Worm (Caenorhabditis elegans) whole organism, young adult: ENCODE measurements around the gene D1086.2.

Source experiments
- B0336.3 ChIP-seq: fragments of 200-800 bp; sonication (Bioruptor generic); IDR thresholded peaks from 2 replicates; pipeline ENCODE4 v1.3.6; 2022; ENCODE audit warnings: missing genetic modification characterization, missing compliant biosample characterization
- F10E7.11 ChIP-seq: sonication (generic microtip); optimal IDR thresholded peaks from 2 replicates; lab custom pipeline; 2017; ENCODE audit warnings: mild to moderate bottlenecking, missing genetic modification characterization, moderate library complexity, missing compliant biosample characterization
- F33H1.4 ChIP-seq: fragments of 200-800 bp; sonication (Bioruptor generic); IDR thresholded peaks from 2 replicates; pipeline ENCODE4 v1.3.6; 2022; ENCODE audit warnings: missing genetic modification reagents, missing genetic modification characterization, missing compliant biosample characterization
- F37B4.10 ChIP-seq: fragments of 200-800 bp; sonication (Bioruptor generic); IDR thresholded peaks from 2 replicates; pipeline ENCODE4 v1.3.6; 2022; ENCODE audit warnings: missing genetic modification characterization, missing compliant biosample characterization
- Y79H2A.3 ChIP-seq: fragments of 200-800 bp; sonication (Bioruptor generic); conservative IDR thresholded peaks from 2 replicates; pipeline ENCODE4 v1.3.6; 2022; ENCODE audit warnings: missing genetic modification reagents, missing genetic modification characterization, missing compliant biosample characterization
- aptf-2 ChIP-seq: fragments of 200-800 bp; sonication (Bioruptor generic); conservative IDR thresholded peaks from 2 replicates; pipeline ENCODE4 v1.3.6; 2022; ENCODE audit warnings: missing genetic modification reagents, missing genetic modification characterization, missing compliant biosample characterization
- bed-1 ChIP-seq: fragments of 200-800 bp; sonication (Bioruptor generic); IDR thresholded peaks from 2 replicates; pipeline ENCODE4 v1.3.6; 2022; ENCODE audit warnings: missing genetic modification reagents, missing genetic modification characterization, missing compliant biosample characterization
- ccch-3 ChIP-seq: fragments of 200-800 bp; sonication (Bioruptor generic); optimal IDR thresholded peaks from 2 replicates; lab custom pipeline; 2018; ENCODE audit warnings: mild to moderate bottlenecking, missing genetic modification characterization, missing compliant biosample characterization
- cebp-1 ChIP-seq, 2 experiments: fragments of 200-800 bp in 1 of 2; sonication (Bioruptor generic) in 1 of 2; sonication (generic microtip) in 1 of 2; IDR thresholded peaks in 1 of 2; optimal IDR thresholded peaks in 1 of 2; 2 replicates each; pipeline versions ENCODE4 v1.3.6 to Lab custom; 2017 to 2022; ENCODE audit warnings: missing compliant biosample characterization in 2 of 2, missing genetic modification characterization in 2 of 2, mild to moderate bottlenecking in 1 of 2, missing genetic modification reagents in 1 of 2, moderate library complexity in 1 of 2
- ekl-4 ChIP-seq: fragments of 200-800 bp; sonication (Bioruptor generic); IDR thresholded peaks from 2 replicates; pipeline ENCODE4 v1.3.6; 2022; ENCODE audit warnings: missing genetic modification reagents, missing genetic modification characterization, missing compliant biosample characterization
- hlh-12 ChIP-seq: sonication (generic microtip); optimal IDR thresholded peaks from 2 replicates; lab custom pipeline; 2016; ENCODE audit warnings: missing genetic modification characterization, missing compliant biosample characterization
- let-526 ChIP-seq: fragments of 200-800 bp; sonication (Bioruptor generic); IDR thresholded peaks from 2 replicates; pipeline ENCODE4 v1.3.6; 2022; ENCODE audit warnings: missing genetic modification reagents, missing genetic modification characterization, missing compliant biosample characterization
- lin-26 ChIP-seq: fragments of 200-800 bp; sonication (Bioruptor generic); IDR thresholded peaks from 2 replicates; pipeline ENCODE4 v1.3.6; 2022; ENCODE audit warnings: missing genetic modification reagents, missing genetic modification characterization, missing compliant biosample characterization
- lsl-1 ChIP-seq: fragments of 200-800 bp; sonication (Bioruptor generic); optimal IDR thresholded peaks from 2 replicates; lab custom pipeline; 2018; ENCODE audit warnings: mild to moderate bottlenecking, missing genetic modification characterization, moderate library complexity, missing compliant biosample characterization
- madf-10 ChIP-seq: sonication (generic microtip); optimal IDR thresholded peaks from 2 replicates; lab custom pipeline; 2016; ENCODE audit warnings: mild to moderate bottlenecking, missing genetic modification characterization, missing compliant biosample characterization
- madf-3 ChIP-seq: fragments of 200-800 bp; sonication (Bioruptor generic); IDR thresholded peaks from 2 replicates; pipeline ENCODE4 v1.3.6; 2022; ENCODE audit warnings: missing genetic modification reagents, missing genetic modification characterization, missing compliant biosample characterization
- madf-6 ChIP-seq: fragments of 200-800 bp; sonication (Bioruptor generic); IDR thresholded peaks from 2 replicates; pipeline ENCODE4 v1.3.6; 2022; ENCODE audit warnings: missing genetic modification reagents, missing genetic modification characterization, missing compliant biosample characterization
- madf-8 ChIP-seq: fragments of 200-800 bp; sonication (Bioruptor generic); conservative IDR thresholded peaks from 2 replicates; pipeline ENCODE4 v1.3.6; 2022; ENCODE audit warnings: missing genetic modification reagents, missing genetic modification characterization, missing compliant biosample characterization
- mcd-1 ChIP-seq: fragments of 200-800 bp; sonication (Bioruptor generic); IDR thresholded peaks from 2 replicates; pipeline ENCODE4 v1.3.6; 2022; ENCODE audit warnings: missing genetic modification reagents, missing genetic modification characterization, missing compliant biosample characterization
- mel-28 ChIP-seq: sonication (generic microtip); optimal IDR thresholded peaks from 2 replicates; lab custom pipeline; 2016; ENCODE audit warnings: borderline replicate concordance, mild to moderate bottlenecking, missing genetic modification characterization, missing compliant biosample characterization
- mxl-1 ChIP-seq: sonication (generic microtip); optimal IDR thresholded peaks from 2 replicates; lab custom pipeline; 2016; ENCODE audit warnings: missing genetic modification characterization, missing compliant biosample characterization
- nfyb-1 ChIP-seq: fragments of 200-800 bp; sonication (Bioruptor generic); IDR thresholded peaks from 2 replicates; pipeline ENCODE4 v1.3.6; 2022; ENCODE audit warnings: missing genetic modification reagents, missing genetic modification characterization, missing compliant biosample characterization
- pbrm-1 ChIP-seq: fragments of 200-800 bp; sonication (Bioruptor generic); IDR thresholded peaks from 2 replicates; pipeline ENCODE4 v1.3.6; 2022; ENCODE audit warnings: missing genetic modification reagents, missing genetic modification characterization, missing compliant biosample characterization
- rcor-1 ChIP-seq: fragments of 200-800 bp; sonication (Bioruptor generic); IDR thresholded peaks from 2 replicates; pipeline ENCODE4 v1.3.6; 2022; ENCODE audit warnings: missing genetic modification reagents, missing genetic modification characterization, missing compliant biosample characterization
- snpc-1.1 ChIP-seq: sonication (generic microtip); optimal IDR thresholded peaks from 2 replicates; lab custom pipeline; 2017; ENCODE audit warnings: missing genetic modification characterization, mild to moderate bottlenecking, missing compliant biosample characterization, antibody characterized with exemption, moderate library complexity, missing genotype, missing genetic modification reagents; ENCODE audit not compliant: insufficient read depth
- snpc-3.4 ChIP-seq: sonication (generic microtip); optimal IDR thresholded peaks from 2 replicates; lab custom pipeline; 2017; ENCODE audit warnings: missing genetic modification characterization, mild to moderate bottlenecking, missing compliant biosample characterization, antibody characterized with exemption, moderate library complexity, missing genotype, missing genetic modification reagents
- snpc-4 ChIP-seq, 5 experiments: fragments of 150-350 bp in 1 of 5; sonication (generic microtip) in 4 of 5; optimal IDR thresholded peaks; 2 replicates each; lab custom pipeline; 2014 to 2018; ENCODE audit warnings: missing genetic modification characterization in 5 of 5, missing biosample characterization in 3 of 5, antibody characterized with exemption in 2 of 5, mild to moderate bottlenecking in 2 of 5, missing compliant biosample characterization in 2 of 5, missing genotype in 2 of 5, moderate library complexity in 2 of 5, missing genetic modification reagents in 1 of 5
- sptf-2 ChIP-seq: fragments of 200-800 bp; sonication (Bioruptor generic); optimal IDR thresholded peaks from 2 replicates; lab custom pipeline; 2018; ENCODE audit warnings: mild to moderate bottlenecking, missing genetic modification characterization, missing compliant biosample characterization
- tlf-1 ChIP-seq: fragments of 200-800 bp; sonication (Bioruptor generic); optimal IDR thresholded peaks from 2 replicates; lab custom pipeline; 2018; ENCODE audit warnings: mild to moderate bottlenecking, missing genetic modification characterization, missing compliant biosample characterization
- zfh-2 ChIP-seq: fragments of 200-800 bp; sonication (Bioruptor generic); conservative IDR thresholded peaks from 2 replicates; pipeline ENCODE4 v1.3.6; 2022; ENCODE audit warnings: missing genetic modification reagents, missing genetic modification characterization, missing compliant biosample characterization
- ztf-18 ChIP-seq: sonication (generic microtip); optimal IDR thresholded peaks from 2 replicates; lab custom pipeline; 2016; ENCODE audit warnings: missing genotype, mild to moderate bottlenecking, missing genetic modification characterization, missing compliant biosample characterization
- ztf-26 ChIP-seq: sonication (generic microtip); optimal IDR thresholded peaks from 2 replicates; lab custom pipeline; 2017; ENCODE audit warnings: missing genetic modification characterization, missing compliant biosample characterization

D1086.2 gene

DNA sequence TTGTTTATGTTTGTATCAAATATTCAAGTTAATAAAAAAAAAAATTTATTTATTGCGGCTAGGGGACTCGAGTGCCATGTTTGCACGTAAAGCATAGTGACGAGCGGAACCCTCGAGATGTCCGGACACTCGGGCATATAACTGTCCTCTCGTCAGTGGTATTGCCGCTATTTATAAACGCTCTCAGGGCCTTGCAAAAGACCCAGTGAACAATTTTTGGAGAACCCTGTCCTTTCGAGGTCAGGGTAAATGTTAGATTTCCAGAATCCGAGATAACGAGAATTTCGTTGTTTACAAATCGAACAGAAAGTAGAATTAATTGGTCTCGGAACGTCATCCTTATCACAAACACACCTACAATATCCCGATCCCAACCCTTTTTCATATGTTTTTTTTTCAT, 6.1 kb downstream of the D1086.2 start, which contains the start of gene D1086.3 (continued):
- TF ChIP-seq ekl-4 (GFP tag; lab: Robert Waterston, UW) (peak; percentile 55), B0336.3 (GFP tag; lab: Robert Waterston, UW) (peak; percentile 73), pbrm-1 (GFP tag; lab: Robert Waterston, UW) (peak; percentile 95), mel-28 (tag; lab: Kevin White, UChicago) (no peak), ztf-26 (no peak), tlf-1 (GFP tag; lab: Kevin White, UChicago) (no peak), mcd-1 (GFP tag; lab: Robert Waterston, UW) (peak; percentile 67), lin-26 (GFP tag; lab: Robert Waterston, UW) (0 out of 2 replicates have a peak, but pooled peaks have one; percentile 54), sptf-2 (GFP tag; lab: Kevin White, UChicago) (no peak), hlh-12 (tag; lab: Kevin White, UChicago) (no peak), madf-10 (no peak), F10E7.11 (tag; lab: Kevin White, UChicago) (no peak), bed-1 (GFP tag; lab: Robert Waterston, UW) (no peak)

DNA sequence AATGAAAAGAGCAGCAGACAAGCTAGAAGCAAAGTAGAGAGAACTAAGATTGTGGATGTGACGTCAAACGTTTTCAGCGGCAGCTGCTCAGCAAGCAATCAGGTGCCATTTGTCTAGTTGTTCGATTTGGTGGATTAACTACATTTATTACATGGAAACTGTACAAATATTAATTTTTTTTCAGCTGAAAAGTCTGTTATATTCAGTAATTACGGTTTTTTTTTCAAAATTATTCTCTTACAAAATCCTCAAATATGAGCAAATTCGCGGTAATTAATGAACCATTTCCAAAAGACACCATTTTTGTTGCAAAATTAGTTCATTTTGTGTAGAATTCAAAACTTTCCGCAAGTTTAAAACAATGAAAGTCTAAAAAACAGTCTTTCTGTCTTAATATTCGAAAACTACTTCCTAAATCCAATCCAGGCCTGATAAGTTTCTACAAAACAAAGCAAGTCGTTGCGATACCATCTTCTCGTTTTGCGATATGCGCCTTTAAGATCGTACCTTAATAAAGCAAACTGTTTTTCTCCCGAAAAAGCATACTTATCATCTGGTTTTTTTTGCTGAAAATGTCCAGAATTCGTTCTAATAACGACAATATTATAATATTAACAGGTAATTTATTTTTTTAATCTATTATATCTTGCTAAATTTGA, 8.0 kb downstream of the D1086.2 start, which contains the start of the genes D1086.5 and him-5:
Gene D1086.5, minus strand, starts transcription at position 51 of the 659 bp plus-strand sequence.
Gene him-5, plus strand, starts transcription at position 118 of the 659 bp plus-strand sequence.
- TF ChIP-seq madf-8 (GFP tag; lab: Robert Waterston, UW) = peak; percentile 88
- no peak for TF ChIP-seq let-526 (GFP tag; lab: Robert Waterston, UW)
- peak; percentile 86 for TF ChIP-seq madf-6 (GFP tag; lab: Robert Waterston, UW)
- no peak for TF ChIP-seq snpc-4 (GFP tag; optimal IDR thresholded peaks at IDR 0.05; lab: Kevin White, UChicago)
- peak in 1 of 4 experiments; percentile 30 for TF ChIP-seq snpc-4 (tag; optimal IDR thresholded peaks at IDR 0.05; lab: Kevin White, UChicago)
- no peak for TF ChIP-seq cebp-1 (GFP tag; IDR thresholded peaks at IDR 0.05; lab: Robert Waterston, UW)
- no peak for TF ChIP-seq cebp-1 (tag; optimal IDR thresholded peaks at IDR 0.05; lab: Kevin White, UChicago)
- peak; percentile 79 for TF ChIP-seq F33H1.4 (GFP tag; lab: Robert Waterston, UW)
- TF ChIP-seq snpc-1.1 (tag; lab: Kevin White, UChicago) = peak; percentile 37
- TF ChIP-seq lsl-1 (GFP tag; lab: Kevin White, UChicago) = peak; percentile 89
- TF ChIP-seq nfyb-1 (GFP tag; lab: Robert Waterston, UW) = no peak
- TF ChIP-seq lin-26 (GFP tag; lab: Robert Waterston, UW) = no peak

DNA sequence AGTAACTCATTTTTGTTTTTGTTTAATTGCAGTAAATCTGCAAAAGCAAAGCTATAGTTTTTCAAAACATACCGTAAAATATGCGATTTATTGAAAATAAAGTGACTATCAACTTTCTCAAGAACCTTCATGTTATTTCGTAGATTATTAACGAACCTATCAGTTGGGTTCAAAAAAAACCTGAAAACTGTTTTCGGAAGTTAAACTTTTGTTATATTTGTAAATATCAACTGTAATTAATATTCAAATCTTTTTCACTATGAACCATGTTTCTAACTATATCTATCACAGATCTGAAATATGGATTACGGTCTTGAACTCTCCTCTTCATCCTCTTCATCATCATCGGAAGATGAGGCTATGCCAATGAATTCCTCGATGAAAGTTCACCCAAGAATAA, 10.4 kb downstream of the D1086.2 start, which contains the start of gene D1086.19:
Gene D1086.19, plus strand, starts transcription at position 301 of the 400 bp plus-strand sequence.
- TF ChIP-seq aptf-2 (GFP tag; lab: Robert Waterston, UW) (no peak), mxl-1 (tag; lab: Kevin White, UChicago) (no peak), zfh-2 (GFP tag; lab: Robert Waterston, UW) (no peak), Y79H2A.3 (GFP tag; lab: Robert Waterston, UW) (no peak), hlh-12 (tag; lab: Kevin White, UChicago) (no peak), snpc-3.4 (no peak), ccch-3 (GFP tag; lab: Kevin White, UChicago) (no peak), rcor-1 (no peak), ztf-18 (tag; lab: Kevin White, UChicago) (no peak), sptf-2 (GFP tag; lab: Kevin White, UChicago) (no peak), F37B4.10 (GFP tag; lab: Robert Waterston, UW) (no peak), madf-3 (GFP tag; lab: Robert Waterston, UW) (no peak)
